Worm (Caenorhabditis elegans) whole organism, L4 larva: ENCODE data around the gene C05D9.3.
"Not testable (repeated sequence)": the region's sequence is repeated elsewhere in the genome, so short reads cannot be mapped to it uniquely, and the experiment has no call there.

Experiments used
- Y75B8A.6 ChIP-seq: fragments of 200-800 bp; sonication (Bioruptor generic); IDR thresholded peaks from 2 replicates; pipeline ENCODE4 v1.3.6; 2022; ENCODE audit warnings: missing genetic modification reagents, missing genetic modification characterization, missing compliant biosample characterization
- aly-2 ChIP-seq: sonication (generic microtip); optimal IDR thresholded peaks from 2 replicates; lab custom pipeline; 2018; ENCODE audit warnings: missing biosample characterization, missing genetic modification characterization
- ceh-62 ChIP-seq: sonication (generic microtip); optimal IDR thresholded peaks from 2 replicates; lab custom pipeline; 2017; ENCODE audit warnings: missing biosample characterization, missing genetic modification characterization
- jun-1 ChIP-seq: fragments of 150-350 bp; optimal IDR thresholded peaks from 2 replicates; lab custom pipeline; 2014; ENCODE audit warnings: missing biosample characterization, missing genetic modification reagents, missing genetic modification characterization
- nhr-25 ChIP-seq: sonication (generic microtip); optimal IDR thresholded peaks from 2 replicates; lab custom pipeline; 2017; ENCODE audit warnings: missing genetic modification characterization, mild to moderate bottlenecking, missing compliant biosample characterization, antibody characterized with exemption, moderate library complexity, borderline replicate concordance; ENCODE audit not compliant: insufficient read depth
- snpc-4 ChIP-seq: fragments of 150-350 bp; optimal IDR thresholded peaks from 2 replicates; lab custom pipeline; 2014; ENCODE audit warnings: missing biosample characterization, missing genetic modification characterization
- unc-130 ChIP-seq: sonication (generic microtip); optimal IDR thresholded peaks from 2 replicates; lab custom pipeline; 2016; ENCODE audit warnings: missing genetic modification reagents, missing genetic modification characterization, missing compliant biosample characterization

DNA sequence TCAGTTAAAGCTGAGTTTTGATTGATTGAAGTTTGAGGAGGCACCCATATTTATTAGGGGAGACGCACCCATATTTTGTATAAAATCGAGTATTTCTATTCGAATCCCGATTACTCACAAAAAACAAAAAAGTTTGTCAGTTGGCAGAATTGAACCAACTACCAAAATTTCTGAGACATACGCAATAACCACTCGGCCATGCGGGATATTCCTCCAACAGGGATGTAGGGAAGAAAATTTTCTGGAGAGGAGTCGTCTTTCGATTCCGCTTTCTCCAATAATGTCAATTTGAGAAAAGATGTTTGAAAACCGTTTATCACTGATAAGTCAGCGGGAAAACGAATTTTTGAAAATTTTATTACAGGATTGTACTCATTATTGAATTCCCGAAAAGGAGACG is 41.1 kb upstream of the C05D9.3 start:
- not testable (repeated sequence) for TF ChIP-seq unc-130 (GFP tag; lab: Kevin White, UChicago); nhr-25 (tag; lab: Kevin White, UChicago); ceh-62 (tag; lab: Kevin White, UChicago); aly-2 (tag; lab: Kevin White, UChicago); jun-1 (tag; lab: Kevin White, UChicago); snpc-4; Y75B8A.6 (GFP tag; lab: Robert Waterston, UW)
